Worm (Caenorhabditis elegans) whole organism, young adult: ENCODE data around the gene ufd-1.
"Not testable (repeated sequence)": the region's sequence is repeated elsewhere in the genome, so short reads cannot be mapped to it uniquely, and the experiment has no call there.

ENCODE experiments used
- Y53F4B.3 ChIP-seq: fragments of 200-800 bp; sonication (Bioruptor generic); IDR thresholded peaks from 2 replicates; pipeline ENCODE4 v1.3.6; 2022; ENCODE audit warnings: missing genetic modification reagents, missing genetic modification characterization, missing compliant biosample characterization
- attf-3 ChIP-seq: fragments of 200-800 bp; sonication (Bioruptor generic); conservative IDR thresholded peaks from 2 replicates; pipeline ENCODE4 v1.3.6; 2022; ENCODE audit warnings: missing genetic modification reagents, missing genetic modification characterization, missing compliant biosample characterization
- chd-7 ChIP-seq: sonication (generic microtip); optimal IDR thresholded peaks from 2 replicates; lab custom pipeline; 2016; ENCODE audit warnings: mild to moderate bottlenecking, missing genetic modification characterization, moderate library complexity, missing compliant biosample characterization
- dox-1 ChIP-seq: fragments of 200-800 bp; sonication (Bioruptor generic); IDR thresholded peaks from 2 replicates; pipeline ENCODE4 v1.3.6; 2022; ENCODE audit warnings: missing genetic modification reagents, missing genetic modification characterization, missing compliant biosample characterization
- dpff-1 ChIP-seq: sonication (generic microtip); optimal IDR thresholded peaks from 2 replicates; lab custom pipeline; 2017; ENCODE audit warnings: mild to moderate bottlenecking, missing genetic modification characterization, missing compliant biosample characterization
- dpl-1 ChIP-seq: fragments of 150-350 bp; optimal IDR thresholded peaks from 2 replicates; lab custom pipeline; 2014; ENCODE audit warnings: missing biosample characterization, missing genetic modification reagents, missing genetic modification characterization
- him-1 ChIP-seq: sonication (generic microtip); optimal IDR thresholded peaks from 2 replicates; lab custom pipeline; 2016; ENCODE audit warnings: missing genotype, missing genetic modification reagents, missing genetic modification characterization, missing compliant biosample characterization
- hlh-26 ChIP-seq: fragments of 200-800 bp; sonication (Bioruptor generic); conservative IDR thresholded peaks from 2 replicates; pipeline ENCODE4 v1.3.6; 2022; ENCODE audit warnings: missing genetic modification reagents, missing genetic modification characterization, missing compliant biosample characterization
- hmg-20 ChIP-seq: fragments of 200-800 bp; sonication (Bioruptor generic); IDR thresholded peaks from 2 replicates; pipeline ENCODE4 v1.3.6; 2022; ENCODE audit warnings: missing genetic modification reagents, missing genetic modification characterization, missing compliant biosample characterization
- nhr-90 ChIP-seq: sonication (generic microtip); optimal IDR thresholded peaks from 2 replicates; lab custom pipeline; 2016; ENCODE audit warnings: missing genotype, mild to moderate bottlenecking, missing genetic modification characterization, missing compliant biosample characterization
- sea-2 ChIP-seq: fragments of 200-800 bp; sonication (Bioruptor generic); IDR thresholded peaks from 2 replicates; pipeline ENCODE4 v1.3.6; 2022; ENCODE audit warnings: missing genetic modification characterization, missing compliant biosample characterization
- snpc-4 ChIP-seq, 5 experiments: fragments of 150-350 bp in 1 of 5; sonication (generic microtip) in 4 of 5; optimal IDR thresholded peaks; 2 replicates each; lab custom pipeline; 2014 to 2018; ENCODE audit warnings: missing genetic modification characterization in 5 of 5, missing biosample characterization in 3 of 5, antibody characterized with exemption in 2 of 5, mild to moderate bottlenecking in 2 of 5, missing compliant biosample characterization in 2 of 5, missing genotype in 2 of 5, moderate library complexity in 2 of 5, missing genetic modification reagents in 1 of 5
- ztf-26 ChIP-seq: sonication (generic microtip); optimal IDR thresholded peaks from 2 replicates; lab custom pipeline; 2017; ENCODE audit warnings: missing genetic modification characterization, missing compliant biosample characterization

- TF ChIP-seq hmg-20 (GFP tag; lab: Robert Waterston, UW); nhr-90; dpl-1 (GFP tag; lab: Kevin White, UChicago); dox-1 (GFP tag; lab: Robert Waterston, UW); attf-3 (GFP tag; lab: Robert Waterston, UW); sea-2 (GFP tag; lab: Robert Waterston, UW); chd-7 (tag; lab: Kevin White, UChicago); ztf-26 (tag; lab: Kevin White, UChicago); him-1; snpc-4 (GFP tag; optimal IDR thresholded peaks at IDR 0.05; lab: Kevin White, UChicago); snpc-4 (tag; optimal IDR thresholded peaks at IDR 0.05; lab: Kevin White, UChicago); hlh-26 (GFP tag; lab: Robert Waterston, UW); dpff-1 (tag; lab: Kevin White, UChicago); Y53F4B.3: not testable (repeated sequence)
Observed at ce11 chrIV:12294770-12295169, 35.9 kb downstream of the ufd-1 start.
